Comparison of ENCODE assay signal across 5 fruit fly cellular contexts in the genomic region with DNA sequence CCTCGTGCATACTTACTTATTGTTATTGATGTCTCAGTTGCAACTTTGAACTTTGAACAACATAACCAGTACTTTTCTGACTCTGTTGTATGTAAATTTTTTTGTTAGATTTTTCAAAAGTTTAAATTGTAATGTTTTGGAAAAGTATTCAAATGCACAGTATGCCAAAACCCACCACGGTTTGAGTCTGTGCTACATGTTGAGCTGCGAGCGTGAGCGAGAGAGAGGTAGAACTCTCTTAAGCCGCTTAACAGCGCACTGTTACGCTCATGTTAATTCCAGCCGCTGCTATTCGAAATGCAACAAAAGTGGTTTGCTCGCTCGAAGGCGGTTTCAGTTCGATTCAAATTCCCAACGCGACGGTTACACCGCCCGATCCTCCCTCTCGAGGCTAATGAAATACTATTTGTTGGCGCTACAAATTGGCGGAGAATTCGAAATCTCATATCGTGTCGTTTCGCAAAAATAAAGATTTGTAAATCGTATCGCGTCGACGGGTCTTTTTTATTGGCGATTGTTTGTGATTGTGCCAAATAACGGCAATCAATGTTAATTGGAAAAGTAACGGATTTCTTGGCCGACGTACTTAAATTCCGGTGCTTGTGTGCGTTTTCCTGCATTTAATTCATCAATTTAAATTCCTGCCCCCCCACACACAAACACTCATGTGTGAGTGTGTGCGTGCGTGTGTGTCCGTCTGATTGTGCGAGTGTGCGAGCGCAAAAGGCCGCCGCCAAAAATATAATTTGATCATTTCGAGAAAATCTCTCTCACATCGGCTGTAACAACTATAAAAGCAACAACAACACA.
A peak's percentile ranks its signal among the peaks of the same experiment; 100 is the strongest.
TF ChIP-seq lines count a peak whose summit lies in the region.

No protein-coding gene starts in this region.

- peak; percentile 55 for TF ChIP-seq CTCF in whole organism, embryonic (GFP tag; optimal IDR thresholded peaks at IDR 0.05; lab: Kevin White, UChicago)

TF ChIP-seq in whole organism, adult, 20 proteins besides CTCF, POLR2A, EP300 and RAD21:
- TF ChIP-seq ovo (GFP tag; optimal IDR thresholded peaks at IDR 0.05; lab: Kevin White, UChicago) (peak; percentile 15), bab1 (GFP tag; optimal IDR thresholded peaks at IDR 0.05; lab: Kevin White, UChicago) (peak; percentile 35), cnc (optimal IDR thresholded peaks at IDR 0.05; lab: Kevin White, UChicago) (no peak), CG11617 (GFP tag; optimal IDR thresholded peaks at IDR 0.05; lab: Kevin White, UChicago) (peak; percentile 19), tj (GFP tag; optimal IDR thresholded peaks at IDR 0.05; lab: Kevin White, UChicago) (peak; percentile 35), Hr96 (GFP tag; optimal IDR thresholded peaks at IDR 0.05; lab: Kevin White, UChicago) (no peak), CG7045 (GFP tag; optimal IDR thresholded peaks at IDR 0.05; lab: Kevin White, UChicago) (no peak), cic (GFP tag; optimal IDR thresholded peaks at IDR 0.05; lab: Kevin White, UChicago) (peak; percentile 50), Mnt (GFP tag; optimal IDR thresholded peaks at IDR 0.05; lab: Kevin White, UChicago) (peak; percentile 21)

TF ChIP-seq in whole organism, embryonic, 481 proteins besides CTCF, POLR2A, EP300 and RAD21 (continues in another document):
- TF ChIP-seq CG3407 (GFP tag; optimal IDR thresholded peaks at IDR 0.05; lab: Kevin White, UChicago) (no peak), Hr51 (GFP tag; optimal IDR thresholded peaks at IDR 0.05; lab: Kevin White, UChicago) (no peak), CG8290 (GFP tag; optimal IDR thresholded peaks at IDR 0.05; lab: Kevin White, UChicago) (no peak), CG8290 (tag; optimal IDR thresholded peaks at IDR 0.05; lab: Kevin White, UChicago) (peak in 1 of 2 experiments; percentile 75), ase (GFP tag; IDR thresholded peaks at IDR 0.05; lab: Robert Waterston, UW) (no peak), BEAF-32 (GFP tag; optimal IDR thresholded peaks at IDR 0.05; lab: Kevin White, UChicago) (peak; percentile 3), Pdp1 (GFP tag; optimal IDR thresholded peaks at IDR 0.05; lab: Kevin White, UChicago) (peak in 1 of 2 experiments; percentile 9), CG13894 (tag; optimal IDR thresholded peaks at IDR 0.05; lab: Kevin White, UChicago) (peak; percentile 21), CG1233 (GFP tag; optimal IDR thresholded peaks at IDR 0.05; lab: Kevin White, UChicago) (peak; percentile 28), wek (GFP tag; optimal IDR thresholded peaks at IDR 0.05; lab: Kevin White, UChicago) (peak; percentile 8), pan (optimal IDR thresholded peaks at IDR 0.05; lab: Kevin White, UChicago) (no peak), pan (GFP tag; optimal IDR thresholded peaks at IDR 0.05 in 1 of 2, IDR thresholded peaks at IDR 0.05 in 1 of 2) (no peak), CG3163 (GFP tag; optimal IDR thresholded peaks at IDR 0.05; lab: Kevin White, UChicago) (peak; percentile 91), pita (GFP tag; optimal IDR thresholded peaks at IDR 0.05; lab: Kevin White, UChicago) (peak; percentile 44), NK7.1 (GFP tag; optimal IDR thresholded peaks at IDR 0.05; lab: Kevin White, UChicago) (no peak), CG13296 (GFP tag; optimal IDR thresholded peaks at IDR 0.05; lab: Kevin White, UChicago) (peak; percentile 22), zf30C (GFP tag; optimal IDR thresholded peaks at IDR 0.05; lab: Kevin White, UChicago) (peak; percentile 17), bab2 (GFP tag; optimal IDR thresholded peaks at IDR 0.05; lab: Kevin White, UChicago) (no peak)

TF ChIP-seq in whole organism, prepupa, 60 proteins besides CTCF, POLR2A, EP300 and RAD21 (continues in another document):
- no peak for TF ChIP-seq CG8119 (GFP tag; IDR thresholded peaks at IDR 0.05; lab: Robert Waterston, UW)
- peak; percentile 7 for TF ChIP-seq CG6808 (GFP tag; optimal IDR thresholded peaks at IDR 0.05; lab: Kevin White, UChicago)
- no peak for TF ChIP-seq fkh (GFP tag; optimal IDR thresholded peaks at IDR 0.05; lab: Kevin White, UChicago)
- no peak for TF ChIP-seq net (GFP tag; optimal IDR thresholded peaks at IDR 0.05; lab: Kevin White, UChicago)
- no peak for TF ChIP-seq cyc (GFP tag; optimal IDR thresholded peaks at IDR 0.05; lab: Kevin White, UChicago)
- no peak for TF ChIP-seq Ets21C (GFP tag; optimal IDR thresholded peaks at IDR 0.05; lab: Kevin White, UChicago)
- TF ChIP-seq CG11762 (GFP tag; optimal IDR thresholded peaks at IDR 0.05; lab: Kevin White, UChicago; ENCODE audit: insufficient read depth), result no peak
- no peak for TF ChIP-seq CG1621 (tag; optimal IDR thresholded peaks at IDR 0.05; lab: Kevin White, UChicago)
- TF ChIP-seq pdm3 (GFP tag; optimal IDR thresholded peaks at IDR 0.05; lab: Kevin White, UChicago), result no peak
- peak; percentile 25 for TF ChIP-seq CG3919 (GFP tag; optimal IDR thresholded peaks at IDR 0.05; lab: Kevin White, UChicago)
- TF ChIP-seq CG6854 (GFP tag; optimal IDR thresholded peaks at IDR 0.05; lab: Kevin White, UChicago), result peak; percentile 10
- no peak for TF ChIP-seq spab (GFP tag; optimal IDR thresholded peaks at IDR 0.05; lab: Kevin White, UChicago)
- no peak for TF ChIP-seq eg (GFP tag; IDR thresholded peaks at IDR 0.05; lab: Robert Waterston, UW)
- no peak for TF ChIP-seq CG11902 (GFP tag; optimal IDR thresholded peaks at IDR 0.05; lab: Kevin White, UChicago)
- TF ChIP-seq CG10669 (GFP tag; optimal IDR thresholded peaks at IDR 0.05; lab: Kevin White, UChicago), result no peak
- no peak for TF ChIP-seq CG6163 (GFP tag; IDR thresholded peaks at IDR 0.05; lab: Robert Waterston, UW)
- TF ChIP-seq ss (GFP tag; optimal IDR thresholded peaks at IDR 0.05; lab: Kevin White, UChicago), result peak; percentile 18 to 20
- no peak for TF ChIP-seq CG10631 (GFP tag; optimal IDR thresholded peaks at IDR 0.05; lab: Kevin White, UChicago)
- no peak for TF ChIP-seq Met (GFP tag; optimal IDR thresholded peaks at IDR 0.05; lab: Kevin White, UChicago)
- no peak for TF ChIP-seq esn (GFP tag; optimal IDR thresholded peaks at IDR 0.05; lab: Kevin White, UChicago)

TF ChIP-seq in whole organism, pupa, 21 proteins besides CTCF, POLR2A, EP300 and RAD21:
- TF ChIP-seq CG32121 (GFP tag; IDR thresholded peaks at IDR 0.05; lab: Robert Waterston, UW) (no peak), CG4496 (GFP tag; IDR thresholded peaks at IDR 0.05; lab: Robert Waterston, UW) (no peak), D1 (tag; optimal IDR thresholded peaks at IDR 0.05; lab: Kevin White, UChicago) (no peak), Snoo (tag; optimal IDR thresholded peaks at IDR 0.05; lab: Kevin White, UChicago) (peak; percentile 14), CG15710 (tag; optimal IDR thresholded peaks at IDR 0.05; lab: Kevin White, UChicago) (no peak), CG8301 (tag; optimal IDR thresholded peaks at IDR 0.05; lab: Kevin White, UChicago) (no peak), CG34367 (tag; optimal IDR thresholded peaks at IDR 0.05; lab: Kevin White, UChicago) (no peak), EcR (GFP tag; optimal IDR thresholded peaks at IDR 0.05; lab: Kevin White, UChicago) (peak; percentile 23), fd96Ca (GFP tag; IDR thresholded peaks at IDR 0.05; lab: Robert Waterston, UW) (no peak), CG13204 (GFP tag; optimal IDR thresholded peaks at IDR 0.05; lab: Kevin White, UChicago) (peak; percentile 13), rn (GFP tag; IDR thresholded peaks at IDR 0.05; lab: Robert Waterston, UW) (no peak), Pif1A (GFP tag; optimal IDR thresholded peaks at IDR 0.05; lab: Kevin White, UChicago) (no peak)

TF ChIP-seq in whole organism, wandering third instar larva, 38 proteins besides CTCF, POLR2A, EP300 and RAD21:
- TF ChIP-seq Dif (GFP tag; optimal IDR thresholded peaks at IDR 0.05; lab: Kevin White, UChicago; ENCODE audit: partially characterized antibody) (peak; percentile 12), Rel (GFP tag; optimal IDR thresholded peaks at IDR 0.05; lab: Kevin White, UChicago) (no peak), Rel (tag; optimal IDR thresholded peaks at IDR 0.05; lab: Kevin White, UChicago) (peak; percentile 10), Sp1 (GFP tag; optimal IDR thresholded peaks at IDR 0.05; lab: Kevin White, UChicago) (peak; percentile 9), dmrt93B (GFP tag; optimal IDR thresholded peaks at IDR 0.05; lab: Kevin White, UChicago) (no peak), Dfd (GFP tag; optimal IDR thresholded peaks at IDR 0.05; lab: Kevin White, UChicago) (no peak), Hr83 (GFP tag; optimal IDR thresholded peaks at IDR 0.05; lab: Kevin White, UChicago; ENCODE audit: poor library complexity, severe bottlenecking) (peak; percentile 15)
